Worm (Caenorhabditis elegans) whole organism, L4/young adult: ENCODE data around the gene sma-4.

ENCODE experiments used
- W03F9.2 ChIP-seq: fragments of 150-350 bp; optimal IDR thresholded peaks from 2 replicates; lab custom pipeline; 2014; ENCODE audit warnings: missing biosample characterization, missing genetic modification characterization
- dao-5 ChIP-seq: sonication (generic microtip); optimal IDR thresholded peaks from 2 replicates; lab custom pipeline; 2016; ENCODE audit warnings: missing genotype, missing genetic modification characterization, moderate library complexity, missing compliant biosample characterization
- him-1 ChIP-seq: sonication (generic microtip); optimal IDR thresholded peaks from 2 replicates; lab custom pipeline; 2016; ENCODE audit warnings: missing genotype, missing genetic modification reagents, missing genetic modification characterization, missing compliant biosample characterization

sma-4 gene

ce11 chrIII:5815932-5816331 is at the start of gene sma-4:
sma-4 (plus strand) TSS chrIII:5816232.
- no peak for TF ChIP-seq dao-5 (tag; lab: Kevin White, UChicago)
- no peak for TF ChIP-seq W03F9.2
- no peak for TF ChIP-seq him-1

ce11 chrIII:5769726-5770235 is 46.3 kb upstream of the sma-4 start, which contains the start of gene cutl-23:
cutl-23 (plus strand) TSS chrIII:5770185.
- TF ChIP-seq dao-5 (tag; lab: Kevin White, UChicago) (no peak), W03F9.2 (no peak), him-1 (no peak)

- TF ChIP-seq him-1 (no peak), dao-5 (tag; lab: Kevin White, UChicago) (no peak), W03F9.2 (no peak)
Observed at ce11 chrIII:5782080-5782479, 34.0 kb upstream of the sma-4 start.

ce11 chrIII:5785273-5785929 is 30.6 kb upstream of the sma-4 start, which contains the start of gene Y37B11A.3:
Y37B11A.3 (minus strand) TSS chrIII:5785323.
- no peak for TF ChIP-seq dao-5 (tag; lab: Kevin White, UChicago)
- TF ChIP-seq W03F9.2 = peak; percentile 3
- TF ChIP-seq him-1 = peak; percentile 15

ce11 chrIII:5790550-5790949 is 25.5 kb upstream of the sma-4 start, which contains the start of gene rev-3:
rev-3 (minus strand) TSS chrIII:5790650.
- no peak for TF ChIP-seq W03F9.2
- TF ChIP-seq him-1 = no peak
- no peak for TF ChIP-seq dao-5 (tag; lab: Kevin White, UChicago)

- TF ChIP-seq W03F9.2 (no peak), him-1 (no peak), dao-5 (tag; lab: Kevin White, UChicago) (no peak)
Observed at ce11 chrIII:5794982-5795381, 21.1 kb upstream of the sma-4 start.

- no peak for TF ChIP-seq dao-5 (tag; lab: Kevin White, UChicago)
- no peak for TF ChIP-seq him-1
- TF ChIP-seq W03F9.2 = no peak
Observed at ce11 chrIII:5798747-5799146, 17.3 kb upstream of the sma-4 start, which contains the start of gene ceh-10. ceh-10 (plus strand) TSS chrIII:5799047.

ce11 chrIII:5802971-5803370 is 13.1 kb upstream of the sma-4 start, which contains the start of the genes polq-1 and him-10:
polq-1 (minus strand) TSS chrIII:5803160.
him-10 (plus strand) TSS chrIII:5803260.
- TF ChIP-seq W03F9.2 (peak; percentile 42), dao-5 (tag; lab: Kevin White, UChicago) (no peak)

ce11 chrIII:5805273-5805672 is 10.8 kb upstream of the sma-4 start, which contains the start of gene R12B2.3:
R12B2.3 (plus strand) TSS chrIII:5805573.
- TF ChIP-seq W03F9.2 (no peak), him-1 (no peak), dao-5 (tag; lab: Kevin White, UChicago) (no peak)

- TF ChIP-seq dao-5 (tag; lab: Kevin White, UChicago) (no peak), W03F9.2 (no peak), him-1 (no peak)
Observed at ce11 chrIII:5806720-5807119, 9.3 kb upstream of the sma-4 start, which contains the start of gene R12B2.2. R12B2.2 (plus strand) TSS chrIII:5807020.

ce11 chrIII:5810012-5810411 is 6.0 kb upstream of the sma-4 start:
- no peak for TF ChIP-seq dao-5 (tag; lab: Kevin White, UChicago)
- no peak for TF ChIP-seq him-1
- TF ChIP-seq W03F9.2 = no peak

- TF ChIP-seq dao-5 (tag; lab: Kevin White, UChicago) = no peak
- no peak for TF ChIP-seq him-1
- no peak for TF ChIP-seq W03F9.2
Observed at ce11 chrIII:5811957-5812356, 4.1 kb upstream of the sma-4 start.

ce11 chrIII:5812672-5813071 is 3.4 kb upstream of the sma-4 start:
- TF ChIP-seq dao-5 (tag; lab: Kevin White, UChicago) (no peak), W03F9.2 (no peak), him-1 (no peak)

ce11 chrIII:5813501-5813900 is 2.5 kb upstream of the sma-4 start:
- peak; percentile 1 for TF ChIP-seq W03F9.2
- TF ChIP-seq dao-5 (tag; lab: Kevin White, UChicago) = no peak

- TF ChIP-seq dao-5 (tag; lab: Kevin White, UChicago) (no peak), W03F9.2 (no peak), him-1 (no peak)
Observed at ce11 chrIII:5814098-5814497, 1.9 kb upstream of the sma-4 start.
